Fruit fly (Drosophila melanogaster) whole organism, embryonic: ENCODE results near the gene CG46458.

ENCODE experiments used
- B-H2 ChIP-seq: fragments of 200-800 bp; sonication (Bioruptor generic); optimal IDR thresholded peaks from 2 replicates; lab custom pipeline; 2018; ENCODE audit warnings: missing biosample characterization, mild to moderate bottlenecking, missing genetic modification characterization
- BtbVII ChIP-seq: fragments of 200-800 bp; sonication (Bioruptor generic); optimal IDR thresholded peaks from 3 replicates; lab custom pipeline; 2017; ENCODE audit warnings: missing biosample characterization, mild to moderate bottlenecking, missing genetic modification characterization
- CG11696 ChIP-seq: fragments of 200-800 bp; sonication (Bioruptor generic); IDR thresholded peaks from 2 replicates; pipeline ENCODE4 v1.3.6; 2022; ENCODE audit warnings: missing biosample characterization, missing genetic modification characterization
- CG12071 ChIP-seq: fragments of 200-800 bp; sonication (Bioruptor generic); optimal IDR thresholded peaks from 3 replicates; lab custom pipeline; 2018; ENCODE audit warnings: missing biosample characterization, mild to moderate bottlenecking, missing genetic modification characterization
- CG12744 ChIP-seq: fragments of 200-800 bp; sonication (Bioruptor generic); optimal IDR thresholded peaks from 2 replicates; lab custom pipeline; 2016; ENCODE audit warnings: missing biosample characterization, missing genetic modification characterization
- CG12769 ChIP-seq: fragments of 200-800 bp; sonication (Bioruptor generic); optimal IDR thresholded peaks from 2 replicates; lab custom pipeline; 2019; ENCODE audit warnings: missing biosample characterization, mild to moderate bottlenecking, missing genetic modification characterization, moderate library complexity
- CG13287 ChIP-seq: fragments of 200-800 bp; sonication (Bioruptor generic); IDR thresholded peaks from 2 replicates; pipeline ENCODE4 v1.3.6; 2022; ENCODE audit warnings: missing biosample characterization, missing genetic modification characterization; ENCODE audit not compliant: partially characterized antibody
- CG15696 ChIP-seq: fragments of 200-800 bp; sonication (Bioruptor generic); optimal IDR thresholded peaks from 2 replicates; lab custom pipeline; 2019; ENCODE audit warnings: missing biosample characterization, mild to moderate bottlenecking, missing genetic modification characterization, moderate library complexity
- CG16779 ChIP-seq: fragments of 200-800 bp; sonication (Bioruptor generic); IDR thresholded peaks from 2 replicates; pipeline ENCODE4 v1.3.6; 2022; ENCODE audit warnings: missing biosample characterization, missing genetic modification characterization
- CG3065 ChIP-seq: fragments of 200-800 bp; sonication (Bioruptor generic); optimal IDR thresholded peaks from 2 replicates; lab custom pipeline; 2016; ENCODE audit warnings: missing biosample characterization, missing genetic modification characterization
- CG32532 ChIP-seq: fragments of 200-800 bp; sonication (Bioruptor generic); IDR thresholded peaks from 2 replicates; pipeline ENCODE4 v1.3.6; 2022; ENCODE audit warnings: missing biosample characterization, missing genetic modification characterization
- CG3847 ChIP-seq: fragments of 200-800 bp; sonication (Bioruptor generic); IDR thresholded peaks from 2 replicates; pipeline ENCODE4 v1.3.6; 2022; ENCODE audit warnings: missing biosample characterization, missing genetic modification characterization
- CG4707 ChIP-seq: fragments of 200-800 bp; sonication (Bioruptor generic); optimal IDR thresholded peaks from 2 replicates; lab custom pipeline; 2018; ENCODE audit warnings: missing biosample characterization, mild to moderate bottlenecking, missing genetic modification characterization, moderate library complexity
- CG5953 ChIP-seq: fragments of 200-800 bp; sonication (Bioruptor generic); IDR thresholded peaks from 2 replicates; pipeline ENCODE4 v1.3.6; 2022; ENCODE audit warnings: missing biosample characterization, missing genetic modification characterization
- CG7786 ChIP-seq: fragments of 200-800 bp; sonication (Bioruptor generic); optimal IDR thresholded peaks from 2 replicates; lab custom pipeline; 2016; ENCODE audit warnings: missing biosample characterization, missing genetic modification characterization
- Dek ChIP-seq: fragments of 200-800 bp; sonication (Bioruptor generic); optimal IDR thresholded peaks from 3 replicates; lab custom pipeline; 2019; ENCODE audit warnings: missing biosample characterization, mild to moderate bottlenecking, missing genetic modification characterization, moderate library complexity
- Doc2 ChIP-seq: fragments of 200-800 bp; sonication (Bioruptor generic); IDR thresholded peaks from 2 replicates; pipeline ENCODE4 v1.3.6; 2022; ENCODE audit warnings: missing biosample characterization, missing genetic modification characterization
- E2f1 ChIP-seq: fragments of 200-800 bp; sonication (Bioruptor generic); IDR thresholded peaks from 2 replicates; pipeline ENCODE4 v1.3.6; 2022; ENCODE audit warnings: missing biosample characterization, missing genetic modification characterization
- Fer1 ChIP-seq: fragments of 200-800 bp; sonication (Bioruptor generic); optimal IDR thresholded peaks from 2 replicates; lab custom pipeline; 2017; ENCODE audit warnings: missing biosample characterization, mild to moderate bottlenecking, missing genetic modification characterization
- HLH3B ChIP-seq: fragments of 200-800 bp; sonication (Bioruptor generic); IDR thresholded peaks from 2 replicates; pipeline ENCODE4 v1.3.6; 2022; ENCODE audit warnings: missing biosample characterization, missing genetic modification characterization
- HmgD ChIP-seq: fragments of 200-800 bp; sonication (Bioruptor generic); optimal IDR thresholded peaks from 3 replicates; lab custom pipeline; 2016; ENCODE audit warnings: missing biosample characterization, missing genetic modification characterization
- Lim3 ChIP-seq: fragments of 200-800 bp; sonication (Bioruptor generic); IDR thresholded peaks from 2 replicates; pipeline ENCODE4 v1.3.6; 2022; ENCODE audit warnings: missing biosample characterization, missing genetic modification characterization
- Mrtf ChIP-seq: fragments of 200-800 bp; sonication (Bioruptor generic); IDR thresholded peaks from 3 replicates; pipeline ENCODE4 v1.3.6; 2022; ENCODE audit warnings: missing biosample characterization, missing genetic modification characterization
- NK7.1 ChIP-seq: fragments of 200-800 bp; sonication (Bioruptor generic); optimal IDR thresholded peaks from 3 replicates; lab custom pipeline; 2016; ENCODE audit warnings: missing biosample characterization, missing genetic modification characterization
- Nf-YB ChIP-seq: fragments of 200-800 bp; sonication (Bioruptor generic); optimal IDR thresholded peaks from 3 replicates; lab custom pipeline; 2019; ENCODE audit warnings: missing biosample characterization, mild to moderate bottlenecking, missing genetic modification characterization, moderate library complexity
- Scr ChIP-seq: fragments of 200-800 bp; sonication (Bioruptor generic); IDR thresholded peaks from 2 replicates; pipeline ENCODE4 v1.3.6; 2022; ENCODE audit warnings: missing biosample characterization, missing genetic modification characterization; ENCODE audit not compliant: partially characterized antibody
- Spps ChIP-seq: fragments of 200-800 bp; sonication (Bioruptor generic); optimal IDR thresholded peaks from 2 replicates; lab custom pipeline; 2018; ENCODE audit warnings: missing biosample characterization, mild to moderate bottlenecking, missing genetic modification characterization
- bowl ChIP-seq: fragments of 200-800 bp; sonication (Bioruptor generic); IDR thresholded peaks from 2 replicates; pipeline ENCODE4 v1.3.6; 2022; ENCODE audit warnings: missing biosample characterization, missing genetic modification characterization
- chif ChIP-seq, 2 experiments: fragments of 200-800 bp; sonication (Bioruptor generic); optimal IDR thresholded peaks; 3 replicates each; lab custom pipeline; 2016; ENCODE audit warnings: missing biosample characterization in 2 of 2, missing genetic modification characterization in 2 of 2
- chinmo ChIP-seq: fragments of 200-800 bp; sonication (Bioruptor generic); IDR thresholded peaks from 4 replicates; pipeline ENCODE4 v1.3.6; 2022; ENCODE audit warnings: missing biosample characterization, missing genetic modification characterization; ENCODE audit not compliant: partially characterized antibody
- ci ChIP-seq: fragments of 200-800 bp; sonication (Bioruptor generic); IDR thresholded peaks from 3 replicates; pipeline ENCODE4 v1.3.6; 2022; ENCODE audit warnings: missing biosample characterization, missing genetic modification characterization
- corto ChIP-seq: fragments of 200-800 bp; sonication (Bioruptor generic); optimal IDR thresholded peaks from 2 replicates; lab custom pipeline; 2016; ENCODE audit warnings: missing biosample characterization, mild to moderate bottlenecking, missing genetic modification characterization, moderate library complexity
- crc ChIP-seq: fragments of 200-800 bp; sonication (Bioruptor generic); optimal IDR thresholded peaks from 2 replicates; lab custom pipeline; 2016; ENCODE audit warnings: missing biosample characterization, missing genetic modification characterization
- dmrt11E ChIP-seq: fragments of 200-800 bp; sonication (Bioruptor generic); optimal IDR thresholded peaks from 3 replicates; lab custom pipeline; 2018; ENCODE audit warnings: missing biosample characterization, mild to moderate bottlenecking, missing genetic modification characterization, moderate library complexity
- eyg ChIP-seq: fragments of 200-800 bp; sonication (Bioruptor generic); optimal IDR thresholded peaks from 3 replicates; lab custom pipeline; 2016; ENCODE audit warnings: missing biosample characterization, missing genetic modification characterization
- ham ChIP-seq: fragments of 200-800 bp; sonication (Bioruptor generic); IDR thresholded peaks from 2 replicates; pipeline ENCODE4 v1.3.6; 2022; ENCODE audit warnings: missing biosample characterization, missing genetic modification characterization
- hth ChIP-seq: fragments of >200 bp; optimal IDR thresholded peaks from 2 replicates; lab custom pipeline; 2017; ENCODE audit warnings: inconsistent platforms
- jumu ChIP-seq: fragments of 200-800 bp; sonication (Bioruptor generic); optimal IDR thresholded peaks from 3 replicates; lab custom pipeline; 2016; ENCODE audit warnings: missing biosample characterization, missing genetic modification characterization
- otp ChIP-seq: fragments of 200-800 bp; sonication (Bioruptor generic); IDR thresholded peaks from 3 replicates; pipeline ENCODE4, ENCODE4 v1.3.6; 2022; ENCODE audit warnings: missing biosample characterization, missing genetic modification characterization
- pfk ChIP-seq: fragments of 200-800 bp; sonication (Bioruptor generic); optimal IDR thresholded peaks from 2 replicates; lab custom pipeline; 2018; ENCODE audit warnings: missing biosample characterization, mild to moderate bottlenecking, missing genetic modification characterization, moderate library complexity
- salm ChIP-seq: fragments of 200-800 bp; sonication (Bioruptor generic); optimal IDR thresholded peaks from 2 replicates; lab custom pipeline; 2018; ENCODE audit warnings: missing biosample characterization, mild to moderate bottlenecking, missing genetic modification characterization
- sens-2 ChIP-seq: fragments of 200-800 bp; sonication (Bioruptor generic); IDR thresholded peaks from 2 replicates; pipeline ENCODE4 v1.3.6; 2022; ENCODE audit warnings: missing biosample characterization, missing genetic modification characterization
- slbo ChIP-seq: fragments of 200-800 bp; sonication (Bioruptor generic); IDR thresholded peaks from 2 replicates; pipeline ENCODE4 v1.3.6; 2022; ENCODE audit warnings: missing biosample characterization, missing genetic modification characterization
- slou ChIP-seq: fragments of 200-800 bp; sonication (Bioruptor generic); optimal IDR thresholded peaks from 3 replicates; lab custom pipeline; 2016; ENCODE audit warnings: missing biosample characterization, missing genetic modification characterization
- sr ChIP-seq: fragments of 200-800 bp; sonication (Bioruptor generic); IDR thresholded peaks from 3 replicates; pipeline ENCODE4 v1.3.6; 2022; ENCODE audit warnings: missing biosample characterization, missing genetic modification characterization
- tll ChIP-seq, 2 experiments: fragments of 200-800 bp in 1 of 2; fragments of >200 bp in 1 of 2; sonication (Bioruptor generic) in 1 of 2; optimal IDR thresholded peaks; 2 replicates each; lab custom pipeline; 2017 to 2019; ENCODE audit warnings: missing biosample characterization in 2 of 2, missing genetic modification characterization in 2 of 2, mild to moderate bottlenecking in 1 of 2, moderate library complexity in 1 of 2
- twi ChIP-seq: fragments of 200-800 bp; optimal IDR thresholded peaks from 2 replicates; lab custom pipeline; 2019; ENCODE audit warnings: missing biosample characterization, mild to moderate bottlenecking, missing genetic modification characterization, moderate library complexity
- z ChIP-seq: fragments of 200-800 bp; sonication (Bioruptor generic); IDR thresholded peaks from 3 replicates; pipeline ENCODE4 v1.3.6; 2022; ENCODE audit warnings: missing biosample characterization, missing genetic modification characterization

The CG46458 gene

DNA sequence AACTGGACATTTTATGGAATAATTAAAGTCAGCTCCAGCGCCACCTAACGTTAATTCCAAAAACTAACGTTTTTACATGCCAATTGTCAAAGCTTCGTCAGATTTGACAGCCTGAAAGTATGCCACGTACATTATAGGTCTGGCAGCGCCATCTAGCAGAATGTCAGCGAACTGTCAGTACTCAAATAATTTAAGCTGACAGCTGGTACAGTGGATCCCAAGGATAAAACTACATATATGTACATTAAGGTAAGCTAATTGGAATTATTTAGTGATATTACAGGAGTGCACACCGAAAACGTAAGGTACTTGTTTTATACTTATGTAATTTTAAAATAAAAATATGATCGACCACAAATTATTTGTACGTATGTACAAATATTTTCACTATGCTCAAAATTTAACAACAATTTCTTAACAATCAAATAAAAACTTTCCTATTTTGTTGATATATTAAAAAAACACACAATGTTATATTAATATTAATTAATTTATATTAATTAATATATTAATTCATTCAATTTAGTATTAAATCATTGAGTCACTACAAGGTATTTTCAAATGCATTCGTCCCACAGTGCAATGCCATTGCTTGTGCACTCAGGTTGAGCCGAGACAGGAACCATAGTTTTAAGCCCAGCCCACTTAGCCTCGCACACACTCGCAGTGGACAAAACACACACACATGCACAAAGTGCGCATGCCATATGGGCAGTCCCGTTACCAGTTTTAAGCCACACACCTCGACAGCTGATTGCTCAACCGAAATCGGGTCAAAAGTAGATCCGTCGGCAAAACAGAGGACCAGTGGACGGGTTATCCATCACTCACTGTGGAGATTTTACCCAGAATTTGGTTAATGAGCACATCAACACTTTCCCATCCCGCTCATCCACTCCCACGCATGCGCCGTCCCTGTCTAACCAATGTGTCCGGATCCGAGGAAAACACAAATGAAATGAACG lies 45.6 kb downstream of the CG46458 start (continued):
- TF ChIP-seq ci, result peak; percentile 83
- no peak for TF ChIP-seq Doc2 (GFP tag; lab: Robert Waterston, UW)
- TF ChIP-seq sens-2 (GFP tag; lab: Robert Waterston, UW), result 0 out of 2 replicates have a peak, but pooled peaks have one; percentile 5
- no peak for TF ChIP-seq CG12071
- TF ChIP-seq CG4707, result peak; percentile 97
- peak; percentile 71 for TF ChIP-seq z (GFP tag; lab: Robert Waterston, UW)
- TF ChIP-seq Lim3 (GFP tag; lab: Robert Waterston, UW), result no peak
- peak; percentile 77 for TF ChIP-seq slbo (GFP tag; lab: Robert Waterston, UW)
- no peak for TF ChIP-seq hth (lab: Kevin White, UChicago)
- peak; percentile 71 for TF ChIP-seq Spps
- peak; percentile 81 for TF ChIP-seq twi
- peak; percentile 99 for TF ChIP-seq chinmo (GFP tag; lab: Robert Waterston, UW)
- peak; percentile 78 for TF ChIP-seq salm (tag; lab: Kevin White, UChicago)
- no peak for TF ChIP-seq CG11696 (GFP tag; lab: Robert Waterston, UW)
- peak; percentile 57; the same call in 2 of the 3 replicates for TF ChIP-seq Mrtf (GFP tag; lab: Robert Waterston, UW)
- TF ChIP-seq crc (GFP tag; lab: Kevin White, UChicago), result no peak
- peak in 1 of 2 experiments; percentile 87 for TF ChIP-seq tll (GFP tag; optimal IDR thresholded peaks at IDR 0.05; lab: Kevin White, UChicago)
- TF ChIP-seq jumu, result peak; percentile 44
- TF ChIP-seq otp, result peak; percentile 73; the same call in 2 of the 3 replicates
- no peak for TF ChIP-seq pfk (GFP tag; lab: Kevin White, UChicago)
- TF ChIP-seq Scr (GFP tag; lab: Robert Waterston, UW), result no peak; the same call in 1 of the 2 replicates
- peak; percentile 87 for TF ChIP-seq dmrt11E (tag; lab: Kevin White, UChicago)
- peak; percentile 74 for TF ChIP-seq HmgD
- no peak for TF ChIP-seq eyg (GFP tag; lab: Kevin White, UChicago)
- TF ChIP-seq CG3065 (GFP tag; lab: Kevin White, UChicago), result peak; percentile 33
- peak; percentile 4; the same call in 1 of the 2 replicates for TF ChIP-seq CG5953 (GFP tag; lab: Robert Waterston, UW)
- TF ChIP-seq Nf-YB, result peak; percentile 94
- peak; percentile 62 for TF ChIP-seq HLH3B (GFP tag; lab: Robert Waterston, UW)
- no peak for TF ChIP-seq CG7786 (GFP tag; lab: Kevin White, UChicago)
- peak; percentile 49 for TF ChIP-seq CG12769 (tag; lab: Kevin White, UChicago)
- TF ChIP-seq ham (GFP tag; lab: Robert Waterston, UW), result no peak
- peak; percentile 83 for TF ChIP-seq CG15696 (tag; lab: Kevin White, UChicago)
- TF ChIP-seq bowl, result peak; percentile 59; the same call in 1 of the 2 replicates
- no peak for TF ChIP-seq B-H2
- peak; percentile 85 for TF ChIP-seq Fer1 (GFP tag; lab: Kevin White, UChicago)
- no peak for TF ChIP-seq corto (GFP tag; lab: Kevin White, UChicago)
- TF ChIP-seq CG16779 (GFP tag; lab: Robert Waterston, UW), result 0 out of 2 replicates have a peak, but pooled peaks have one; percentile 47
- TF ChIP-seq CG13287 (GFP tag; lab: Robert Waterston, UW), result peak; percentile 20; the same call in 1 of the 2 replicates
- peak; percentile 84 for TF ChIP-seq BtbVII (GFP tag; lab: Kevin White, UChicago)
- peak; percentile 68 for TF ChIP-seq E2f1 (GFP tag; lab: Robert Waterston, UW)
- peak; percentile 43 for TF ChIP-seq NK7.1 (GFP tag; lab: Kevin White, UChicago)
- TF ChIP-seq CG12744 (GFP tag; lab: Kevin White, UChicago), result peak; percentile 3
- TF ChIP-seq chif (GFP tag; optimal IDR thresholded peaks at IDR 0.05; lab: Kevin White, UChicago), result peak in 1 of 2 experiments; percentile 63
- peak; percentile 52; the same call in 1 of the 2 replicates for TF ChIP-seq CG3847
- peak; percentile 70 for TF ChIP-seq Dek (tag; lab: Kevin White, UChicago)
- TF ChIP-seq slou (GFP tag; lab: Kevin White, UChicago), result peak; percentile 56
- peak; percentile 81 for TF ChIP-seq CG32532 (GFP tag; lab: Robert Waterston, UW)
- peak; percentile 28; the same call in 2 of the 3 replicates for TF ChIP-seq sr (GFP tag; lab: Robert Waterston, UW)
